Fruit fly (Drosophila melanogaster) whole organism, embryonic: ENCODE data around the gene Fdh.

Experiments
- ATbp ChIP-seq: fragments of 200-800 bp; sonication (Bioruptor generic); optimal IDR thresholded peaks from 2 replicates; lab custom pipeline; 2017; ENCODE audit warnings: missing biosample characterization, mild to moderate bottlenecking, missing genetic modification characterization, missing genetic modification reagents
- CG12769 ChIP-seq: fragments of 200-800 bp; sonication (Bioruptor generic); optimal IDR thresholded peaks from 2 replicates; lab custom pipeline; 2019; ENCODE audit warnings: missing biosample characterization, mild to moderate bottlenecking, missing genetic modification characterization, moderate library complexity
- CG13287 ChIP-seq: fragments of 200-800 bp; sonication (Bioruptor generic); IDR thresholded peaks from 2 replicates; pipeline ENCODE4 v1.3.6; 2022; ENCODE audit warnings: missing biosample characterization, missing genetic modification characterization; ENCODE audit not compliant: partially characterized antibody
- CG13775 ChIP-seq: fragments of 200-800 bp; sonication (Bioruptor generic); optimal IDR thresholded peaks from 3 replicates; lab custom pipeline; 2017; ENCODE audit warnings: missing biosample characterization, mild to moderate bottlenecking, missing genetic modification characterization
- CG14441 ChIP-seq: fragments of 200-800 bp; sonication (Bioruptor generic); IDR thresholded peaks from 2 replicates; pipeline ENCODE4 v1.3.6; 2022; ENCODE audit warnings: missing biosample characterization, missing genetic modification characterization
- CG15696 ChIP-seq: fragments of 200-800 bp; sonication (Bioruptor generic); optimal IDR thresholded peaks from 2 replicates; lab custom pipeline; 2019; ENCODE audit warnings: missing biosample characterization, mild to moderate bottlenecking, missing genetic modification characterization, moderate library complexity
- CG1603 ChIP-seq: fragments of 200-800 bp; sonication (Bioruptor generic); optimal IDR thresholded peaks from 2 replicates; lab custom pipeline; 2019; ENCODE audit warnings: missing biosample characterization, mild to moderate bottlenecking, missing genetic modification characterization, moderate library complexity
- CG17328 ChIP-seq: fragments of 200-800 bp; sonication (Bioruptor generic); IDR thresholded peaks from 2 replicates; pipeline ENCODE4 v1.3.6; 2022; ENCODE audit warnings: missing biosample characterization, missing genetic modification characterization
- CG17802 ChIP-seq: fragments of 200-800 bp; sonication (Bioruptor generic); optimal IDR thresholded peaks from 2 replicates; lab custom pipeline; 2018; ENCODE audit warnings: missing biosample characterization, mild to moderate bottlenecking, missing genetic modification characterization, moderate library complexity
- CG17912 ChIP-seq: fragments of 200-800 bp; sonication (Bioruptor generic); optimal IDR thresholded peaks from 2 replicates; lab custom pipeline; 2018; ENCODE audit warnings: missing biosample characterization, mild to moderate bottlenecking, missing genetic modification characterization
- CG18599 ChIP-seq: fragments of 200-800 bp; sonication (Bioruptor generic); optimal IDR thresholded peaks from 3 replicates; lab custom pipeline; 2017; ENCODE audit warnings: missing biosample characterization, missing genetic modification characterization, mild to moderate bottlenecking, moderate library complexity, missing genetic modification reagents
- CG2120 ChIP-seq: fragments of 200-800 bp; sonication (Bioruptor generic); optimal IDR thresholded peaks from 3 replicates; lab custom pipeline; 2016; ENCODE audit warnings: missing biosample characterization, missing genetic modification characterization
- CG2202 ChIP-seq: fragments of 200-800 bp; sonication (Bioruptor generic); optimal IDR thresholded peaks from 2 replicates; lab custom pipeline; 2018; ENCODE audit warnings: missing biosample characterization, mild to moderate bottlenecking, missing genetic modification characterization
- CG3407 ChIP-seq: fragments of 200-800 bp; sonication (Bioruptor generic); optimal IDR thresholded peaks from 2 replicates; lab custom pipeline; 2018; ENCODE audit warnings: missing biosample characterization, mild to moderate bottlenecking, missing genetic modification characterization
- CG34224 ChIP-seq: fragments of 200-800 bp; sonication (Bioruptor generic); IDR thresholded peaks from 3 replicates; pipeline ENCODE4 v1.3.6; 2022; ENCODE audit warnings: missing biosample characterization, missing genetic modification characterization; ENCODE audit not compliant: partially characterized antibody
- CG4404 ChIP-seq: fragments of 200-800 bp; sonication (Bioruptor generic); IDR thresholded peaks from 2 replicates; pipeline ENCODE4 v1.3.6; 2022; ENCODE audit warnings: missing biosample characterization, missing genetic modification characterization
- CG6765 ChIP-seq: fragments of 200-800 bp; sonication (Bioruptor generic); optimal IDR thresholded peaks from 3 replicates; lab custom pipeline; 2017; ENCODE audit warnings: missing biosample characterization, mild to moderate bottlenecking, missing genetic modification characterization
- Camta ChIP-seq: fragments of 200-800 bp; sonication (Bioruptor generic); optimal IDR thresholded peaks from 2 replicates; lab custom pipeline; 2016; ENCODE audit warnings: missing biosample characterization, missing genetic modification characterization
- Deaf1 ChIP-seq: fragments of 200-800 bp; optimal IDR thresholded peaks from 3 replicates; lab custom pipeline; 2019; ENCODE audit warnings: missing biosample characterization, mild to moderate bottlenecking, missing genetic modification characterization, moderate library complexity
- ERR ChIP-seq: fragments of 200-800 bp; sonication (Bioruptor generic); optimal IDR thresholded peaks from 2 replicates; lab custom pipeline; 2016; ENCODE audit warnings: missing biosample characterization, missing genetic modification characterization
- HHEX ChIP-seq: fragments of 200-800 bp; sonication (Bioruptor generic); optimal IDR thresholded peaks from 3 replicates; lab custom pipeline; 2017; ENCODE audit warnings: missing biosample characterization, mild to moderate bottlenecking, missing genetic modification characterization, missing genetic modification reagents
- Hr78 ChIP-seq, 2 experiments: fragments of 200-800 bp in 1 of 2; fragments of >200 bp in 1 of 2; sonication (Bioruptor generic) in 1 of 2; optimal IDR thresholded peaks; 2 replicates each; lab custom pipeline; 2017 to 2019; ENCODE audit warnings: missing biosample characterization in 2 of 2, missing genetic modification characterization in 2 of 2, mild to moderate bottlenecking in 1 of 2, moderate library complexity in 1 of 2
- Lim3 ChIP-seq: fragments of 200-800 bp; sonication (Bioruptor generic); IDR thresholded peaks from 2 replicates; pipeline ENCODE4 v1.3.6; 2022; ENCODE audit warnings: missing biosample characterization, missing genetic modification characterization
- MTF-1 ChIP-seq: fragments of 200-800 bp; sonication (Bioruptor generic); optimal IDR thresholded peaks from 2 replicates; lab custom pipeline; 2018; ENCODE audit warnings: missing biosample characterization, mild to moderate bottlenecking, missing genetic modification characterization, borderline replicate concordance
- Nf-YB ChIP-seq: fragments of 200-800 bp; sonication (Bioruptor generic); optimal IDR thresholded peaks from 3 replicates; lab custom pipeline; 2019; ENCODE audit warnings: missing biosample characterization, mild to moderate bottlenecking, missing genetic modification characterization, moderate library complexity
- Sin3A ChIP-seq: fragments of >200 bp; optimal IDR thresholded peaks from 2 replicates; lab custom pipeline; 2018
- Sox100B ChIP-seq: fragments of 200-800 bp; sonication (Bioruptor generic); optimal IDR thresholded peaks from 3 replicates; lab custom pipeline; 2018; ENCODE audit warnings: missing biosample characterization, mild to moderate bottlenecking, missing genetic modification characterization
- Spps ChIP-seq: fragments of 200-800 bp; sonication (Bioruptor generic); optimal IDR thresholded peaks from 2 replicates; lab custom pipeline; 2018; ENCODE audit warnings: missing biosample characterization, mild to moderate bottlenecking, missing genetic modification characterization
- YL-1 ChIP-seq: fragments of 200-800 bp; sonication (Bioruptor generic); optimal IDR thresholded peaks from 3 replicates; lab custom pipeline; 2017; ENCODE audit warnings: missing biosample characterization, mild to moderate bottlenecking, missing genetic modification characterization
- ash1 ChIP-seq: fragments of 200-800 bp; sonication (Bioruptor generic); optimal IDR thresholded peaks from 2 replicates; lab custom pipeline; 2018; ENCODE audit warnings: missing biosample characterization, mild to moderate bottlenecking, missing genetic modification characterization
- dmrt99B ChIP-seq: fragments of 200-800 bp; sonication (Bioruptor generic); optimal IDR thresholded peaks from 2 replicates; lab custom pipeline; 2018; ENCODE audit warnings: missing biosample characterization, mild to moderate bottlenecking, missing genetic modification characterization, moderate library complexity
- dysf ChIP-seq: fragments of 200-800 bp; sonication (Bioruptor generic); IDR thresholded peaks from 3 replicates; pipeline ENCODE4 v1.3.6; 2022; ENCODE audit warnings: missing biosample characterization, missing genetic modification characterization
- fd96Cb ChIP-seq: fragments of 200-800 bp; sonication (Bioruptor generic); optimal IDR thresholded peaks from 2 replicates; lab custom pipeline; 2018; ENCODE audit warnings: missing biosample characterization, mild to moderate bottlenecking, missing genetic modification characterization, moderate library complexity
- fru ChIP-seq: fragments of >200 bp; optimal IDR thresholded peaks from 2 replicates; lab custom pipeline; 2017
- hb ChIP-seq: fragments of 200-800 bp; sonication (Bioruptor generic); IDR thresholded peaks from 3 replicates; pipeline ENCODE4 v1.3.6; 2022; ENCODE audit warnings: missing biosample characterization, missing genetic modification characterization; ENCODE audit not compliant: partially characterized antibody
- lola ChIP-seq, 3 experiments: fragments of >200 bp in 2 of 3; fragments of 200-800 bp in 1 of 3; sonication (Bioruptor generic) in 1 of 3; optimal IDR thresholded peaks; 2 replicates each; lab custom pipeline; 2017 to 2019; ENCODE audit warnings: missing biosample characterization in 3 of 3, missing genetic modification characterization in 3 of 3, mild to moderate bottlenecking in 1 of 3, moderate library complexity in 1 of 3
- luna ChIP-seq: fragments of 200-800 bp; sonication (Bioruptor generic); optimal IDR thresholded peaks from 2 replicates; lab custom pipeline; 2016; ENCODE audit warnings: missing biosample characterization, missing genetic modification characterization
- mirr ChIP-seq: fragments of 200-800 bp; sonication (Bioruptor generic); optimal IDR thresholded peaks from 3 replicates; lab custom pipeline; 2018; ENCODE audit warnings: missing biosample characterization, mild to moderate bottlenecking, missing genetic modification characterization
- onecut ChIP-seq: fragments of 200-800 bp; sonication (Bioruptor generic); IDR thresholded peaks from 2 replicates; pipeline ENCODE4 v1.3.6; 2022; ENCODE audit warnings: missing biosample characterization, missing genetic modification characterization
- p53 ChIP-seq: fragments of 200-800 bp; sonication (Bioruptor generic); optimal IDR thresholded peaks from 2 replicates; lab custom pipeline; 2016; ENCODE audit warnings: missing biosample characterization, missing genetic modification characterization
- ro ChIP-seq: fragments of 200-800 bp; sonication (Bioruptor generic); IDR thresholded peaks from 2 replicates; pipeline ENCODE4 v1.3.6; 2022; ENCODE audit warnings: missing biosample characterization, missing genetic modification characterization
- run ChIP-seq: fragments of 200-800 bp; sonication (Bioruptor generic); optimal IDR thresholded peaks from 3 replicates; lab custom pipeline; 2018; ENCODE audit warnings: missing biosample characterization, mild to moderate bottlenecking, missing genetic modification characterization
- sna ChIP-seq: fragments of 200-800 bp; sonication (Bioruptor generic); IDR thresholded peaks from 2 replicates; pipeline ENCODE4 v1.3.6; 2022; ENCODE audit warnings: missing biosample characterization, missing genetic modification characterization; ENCODE audit not compliant: partially characterized antibody
- stc ChIP-seq: fragments of 200-800 bp; sonication (Bioruptor generic); IDR thresholded peaks from 2 replicates; pipeline ENCODE4 v1.3.6; 2022; ENCODE audit warnings: missing biosample characterization, missing genetic modification characterization
- tgo ChIP-seq: fragments of 200-800 bp; sonication (Bioruptor generic); IDR thresholded peaks from 3 replicates; pipeline ENCODE4 v1.3.6; 2022; ENCODE audit warnings: missing biosample characterization, missing genetic modification characterization
- tna ChIP-seq: fragments of 200-800 bp; sonication (Bioruptor generic); IDR thresholded peaks from 2 replicates; pipeline ENCODE4 v1.3.6; 2022; ENCODE audit warnings: missing biosample characterization, missing genetic modification characterization; ENCODE audit not compliant: partially characterized antibody
- unc-4 ChIP-seq: fragments of 200-800 bp; sonication (Bioruptor generic); IDR thresholded peaks from 2 replicates; pipeline ENCODE4 v1.3.6; 2022; ENCODE audit warnings: missing biosample characterization, missing genetic modification characterization; ENCODE audit not compliant: partially characterized antibody
- z ChIP-seq: fragments of 200-800 bp; sonication (Bioruptor generic); IDR thresholded peaks from 3 replicates; pipeline ENCODE4 v1.3.6; 2022; ENCODE audit warnings: missing biosample characterization, missing genetic modification characterization

The Fdh gene

DNA sequence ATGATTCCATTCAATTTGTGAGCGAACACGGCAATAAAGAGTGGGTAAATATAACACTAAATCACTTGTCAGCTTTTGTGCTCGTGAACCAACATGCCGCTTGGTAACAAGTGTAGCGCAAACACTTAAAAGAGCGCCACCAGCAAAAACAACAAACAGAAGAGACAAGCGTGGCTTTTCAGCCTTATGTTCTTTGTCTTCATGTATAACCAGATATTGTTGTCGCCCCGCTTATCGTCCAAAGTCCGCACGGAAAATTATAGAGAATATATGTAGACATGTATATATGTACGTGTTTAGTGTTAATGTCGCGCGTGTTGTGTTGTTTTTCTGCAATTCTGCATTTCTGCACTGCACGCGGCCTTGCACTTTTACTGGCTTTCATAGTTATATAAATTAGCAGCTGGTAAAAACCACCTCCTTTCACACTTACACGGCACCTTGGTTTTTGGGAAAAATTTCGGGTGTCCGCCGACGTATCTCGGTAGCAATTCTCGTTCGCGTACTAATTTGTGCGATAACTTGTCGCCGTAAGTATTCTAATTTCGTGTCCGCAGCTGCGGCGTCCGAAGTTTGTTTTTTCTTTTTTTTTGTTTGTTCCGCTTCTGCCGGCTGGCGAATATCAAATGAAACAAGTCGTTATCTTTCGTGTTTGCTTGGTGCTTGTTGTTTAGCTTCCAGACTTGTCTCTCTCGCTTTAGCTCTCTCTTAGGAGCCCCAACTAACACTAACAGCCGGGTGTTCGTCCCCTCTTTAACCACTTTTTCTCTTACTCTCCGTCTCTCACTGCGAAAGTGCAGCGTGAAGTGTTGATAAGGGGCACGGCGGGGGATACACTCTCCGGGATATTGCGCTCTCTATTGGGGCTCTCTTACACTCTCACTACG lies 16.7 kb upstream of the Fdh start (continued):
- no peak for TF ChIP-seq CG4404 (GFP tag; lab: Robert Waterston, UW)
- no peak for TF ChIP-seq ro (GFP tag; lab: Robert Waterston, UW)
- no peak for TF ChIP-seq Spps (tag; lab: Kevin White, UChicago)
- no peak for TF ChIP-seq YL-1 (GFP tag; lab: Kevin White, UChicago)
- TF ChIP-seq CG14441 = peak; percentile 38; the same call in 1 of the 2 replicates
- TF ChIP-seq run = no peak
- no peak for TF ChIP-seq tgo
- TF ChIP-seq CG13775 (GFP tag; lab: Kevin White, UChicago) = no peak
- peak; percentile 17 for TF ChIP-seq CG6765 (GFP tag; lab: Kevin White, UChicago)
- TF ChIP-seq Nf-YB (GFP tag; lab: Kevin White, UChicago) = no peak
- no peak for TF ChIP-seq CG3407 (GFP tag; lab: Kevin White, UChicago)
- TF ChIP-seq fru (lab: Kevin White, UChicago) = no peak
- TF ChIP-seq Sox100B (GFP tag; lab: Kevin White, UChicago) = no peak
- no peak for TF ChIP-seq CG15696 (tag; lab: Kevin White, UChicago)
- TF ChIP-seq Camta (GFP tag; lab: Kevin White, UChicago) = no peak
- TF ChIP-seq CG17912 (GFP tag; lab: Kevin White, UChicago) = no peak
- TF ChIP-seq MTF-1 = peak; percentile 22
- TF ChIP-seq ash1 (GFP tag; lab: Kevin White, UChicago) = no peak
- TF ChIP-seq CG13287 (GFP tag; lab: Robert Waterston, UW) = peak; percentile 37
- no peak; the same call in 1 of the 2 replicates for TF ChIP-seq stc (GFP tag; lab: Robert Waterston, UW)
- TF ChIP-seq CG17802 (tag; lab: Kevin White, UChicago) = no peak
- peak; percentile 52 for TF ChIP-seq CG34224 (GFP tag; lab: Robert Waterston, UW)
- TF ChIP-seq ATbp (GFP tag; lab: Kevin White, UChicago) = peak; percentile 7
- TF ChIP-seq dmrt99B (tag; lab: Kevin White, UChicago) = peak; percentile 30
- no peak for TF ChIP-seq z (GFP tag; lab: Robert Waterston, UW)
- no peak for TF ChIP-seq Sin3A (lab: Kevin White, UChicago)
- no peak for TF ChIP-seq Lim3 (GFP tag; lab: Robert Waterston, UW)
- no peak for TF ChIP-seq hb (GFP tag; lab: Robert Waterston, UW)
- peak; percentile 61 for TF ChIP-seq Deaf1 (tag; lab: Kevin White, UChicago)
- TF ChIP-seq CG2202 (tag; lab: Kevin White, UChicago) = no peak
- TF ChIP-seq mirr (GFP tag; lab: Kevin White, UChicago) = peak; percentile 82
- TF ChIP-seq p53 = no peak
- TF ChIP-seq unc-4 (GFP tag; lab: Robert Waterston, UW) = peak; percentile 40; the same call in 1 of the 2 replicates
- peak; percentile 89 for TF ChIP-seq CG12769 (tag; lab: Kevin White, UChicago)
- TF ChIP-seq ERR (GFP tag; lab: Kevin White, UChicago) = no peak
- TF ChIP-seq CG17328 (GFP tag; lab: Robert Waterston, UW) = 0 out of 2 replicates have a peak, but pooled peaks have one; percentile 12
- TF ChIP-seq onecut (GFP tag; lab: Robert Waterston, UW) = peak; percentile 40; the same call in 1 of the 2 replicates
- TF ChIP-seq tna (GFP tag; lab: Robert Waterston, UW) = no peak
- peak; percentile 44; the same call in 1 of the 3 replicates for TF ChIP-seq dysf (GFP tag; lab: Robert Waterston, UW)
- TF ChIP-seq HHEX (GFP tag; lab: Kevin White, UChicago) = peak; percentile 2
- peak; percentile 43 for TF ChIP-seq CG2120 (GFP tag; lab: Kevin White, UChicago)
- TF ChIP-seq CG18599 (GFP tag; lab: Kevin White, UChicago) = peak; percentile 38
- no peak for TF ChIP-seq luna (GFP tag; lab: Kevin White, UChicago)
- TF ChIP-seq fd96Cb (tag; lab: Kevin White, UChicago) = no peak
- no peak for TF ChIP-seq Hr78 (GFP tag; optimal IDR thresholded peaks at IDR 0.05; lab: Kevin White, UChicago)
- TF ChIP-seq sna (GFP tag; lab: Robert Waterston, UW) = no peak; the same call in 1 of the 2 replicates
- no peak for TF ChIP-seq lola (GFP tag; optimal IDR thresholded peaks at IDR 0.05; lab: Kevin White, UChicago)
- TF ChIP-seq CG1603 = peak; percentile 33
